Fruit fly (Drosophila melanogaster) whole organism, embryonic: ENCODE data around the gene CG32195.
A peak's percentile ranks its signal among the peaks of the same experiment; 100 is the strongest.

Experiments used
- Aef1 ChIP-seq: fragments of 200-800 bp; sonication (Bioruptor generic); IDR thresholded peaks from 3 replicates; pipeline ENCODE4 v1.3.6; 2022; ENCODE audit warnings: missing biosample characterization, missing genetic modification characterization
- Antp ChIP-seq: fragments of 200-800 bp; sonication (Bioruptor generic); optimal IDR thresholded peaks from 3 replicates; lab custom pipeline; 2016; ENCODE audit warnings: missing biosample characterization, missing genetic modification characterization
- C15 ChIP-seq: fragments of 200-800 bp; sonication (Bioruptor generic); IDR thresholded peaks from 3 replicates; pipeline ENCODE4 v1.3.6; 2022; ENCODE audit warnings: missing biosample characterization, missing genetic modification characterization
- CG10274 ChIP-seq: fragments of 200-800 bp; sonication (Bioruptor generic); optimal IDR thresholded peaks from 3 replicates; lab custom pipeline; 2017; ENCODE audit warnings: missing biosample characterization, mild to moderate bottlenecking, missing genetic modification characterization
- CG12219 ChIP-seq: fragments of 200-800 bp; sonication (Bioruptor generic); optimal IDR thresholded peaks from 3 replicates; lab custom pipeline; 2018; ENCODE audit warnings: missing biosample characterization, mild to moderate bottlenecking, missing genetic modification characterization
- CG14667 ChIP-seq: fragments of 200-800 bp; sonication (Bioruptor generic); IDR thresholded peaks from 2 replicates; pipeline ENCODE4 v1.3.6; 2022; ENCODE audit warnings: missing biosample characterization, missing genetic modification characterization
- CG15269 ChIP-seq: fragments of 200-800 bp; sonication (Bioruptor generic); optimal IDR thresholded peaks from 2 replicates; lab custom pipeline; 2018; ENCODE audit warnings: missing biosample characterization, mild to moderate bottlenecking, missing genetic modification characterization, moderate library complexity
- CG15514 ChIP-seq: fragments of 200-800 bp; sonication (Bioruptor generic); optimal IDR thresholded peaks from 3 replicates; lab custom pipeline; 2017; ENCODE audit warnings: missing biosample characterization, missing genetic modification characterization, mild to moderate bottlenecking, moderate library complexity, missing genetic modification reagents
- CG18476 ChIP-seq: fragments of 200-800 bp; sonication (Bioruptor generic); optimal IDR thresholded peaks from 2 replicates; lab custom pipeline; 2016; ENCODE audit warnings: missing biosample characterization, mild to moderate bottlenecking, missing genetic modification characterization
- CG33213 ChIP-seq: fragments of 200-800 bp; sonication (Bioruptor generic); optimal IDR thresholded peaks from 3 replicates; lab custom pipeline; 2016; ENCODE audit warnings: missing biosample characterization, missing genetic modification characterization
- CG3726 ChIP-seq: fragments of 200-800 bp; sonication (Bioruptor generic); IDR thresholded peaks from 3 replicates; pipeline ENCODE4, ENCODE4 v1.3.6; 2022; ENCODE audit warnings: missing biosample characterization, missing genetic modification characterization
- CG3847 ChIP-seq: fragments of 200-800 bp; sonication (Bioruptor generic); IDR thresholded peaks from 2 replicates; pipeline ENCODE4 v1.3.6; 2022; ENCODE audit warnings: missing biosample characterization, missing genetic modification characterization
- CG4707 ChIP-seq: fragments of 200-800 bp; sonication (Bioruptor generic); optimal IDR thresholded peaks from 2 replicates; lab custom pipeline; 2018; ENCODE audit warnings: missing biosample characterization, mild to moderate bottlenecking, missing genetic modification characterization, moderate library complexity
- CG4820 ChIP-seq: fragments of 200-800 bp; sonication (Bioruptor generic); optimal IDR thresholded peaks from 3 replicates; lab custom pipeline; 2016; ENCODE audit warnings: missing biosample characterization, missing genetic modification characterization
- CG6654 ChIP-seq: fragments of 200-800 bp; sonication (Bioruptor generic); optimal IDR thresholded peaks from 2 replicates; lab custom pipeline; 2017; ENCODE audit warnings: missing biosample characterization, mild to moderate bottlenecking, missing genetic modification characterization
- CG6683 ChIP-seq: fragments of 200-800 bp; sonication (Bioruptor generic); optimal IDR thresholded peaks from 2 replicates; lab custom pipeline; 2017; ENCODE audit warnings: missing biosample characterization, mild to moderate bottlenecking, missing genetic modification characterization, missing genetic modification reagents
- CHES-1-like ChIP-seq: fragments of 200-800 bp; sonication (Bioruptor generic); optimal IDR thresholded peaks from 2 replicates; lab custom pipeline; 2016; ENCODE audit warnings: missing biosample characterization, missing genetic modification characterization
- Drgx ChIP-seq: fragments of 200-800 bp; sonication (Bioruptor generic); IDR thresholded peaks from 2 replicates; pipeline ENCODE4 v1.3.6; 2022; ENCODE audit warnings: missing biosample characterization, missing genetic modification characterization
- Ets65A ChIP-seq: fragments of 200-800 bp; sonication (Bioruptor generic); peaks from one replicate; lab custom pipeline; 2016; ENCODE audit warnings: missing biosample characterization, missing genetic modification characterization
- HLH54F ChIP-seq: fragments of 200-800 bp; sonication (Bioruptor generic); optimal IDR thresholded peaks from 3 replicates; lab custom pipeline; 2016; ENCODE audit warnings: missing biosample characterization, missing genetic modification characterization
- HmgZ ChIP-seq: fragments of 200-800 bp; sonication (Bioruptor generic); optimal IDR thresholded peaks from 2 replicates; lab custom pipeline; 2018; ENCODE audit warnings: missing biosample characterization, mild to moderate bottlenecking, missing genetic modification characterization
- Jarid2 ChIP-seq: fragments of 200-800 bp; sonication (Bioruptor generic); optimal IDR thresholded peaks from 3 replicates; lab custom pipeline; 2017; ENCODE audit warnings: mild to moderate bottlenecking, missing biosample characterization, missing genetic modification reagents, missing genetic modification characterization
- Lhr ChIP-seq: fragments of 200-800 bp; sonication (Bioruptor generic); optimal IDR thresholded peaks from 3 replicates; lab custom pipeline; 2017; ENCODE audit warnings: mild to moderate bottlenecking, missing biosample characterization, missing genetic modification reagents, missing genetic modification characterization
- Med ChIP-seq: fragments of 200-800 bp; sonication (Bioruptor generic); peaks from one replicate; lab custom pipeline; 2016; ENCODE audit warnings: missing biosample characterization, missing genetic modification characterization, mild to moderate bottlenecking, inconsistent platforms, moderate library complexity
- NC2α ChIP-seq: fragments of 200-800 bp; sonication (Bioruptor generic); optimal IDR thresholded peaks from 2 replicates; lab custom pipeline; 2016; ENCODE audit warnings: missing biosample characterization, missing genetic modification characterization
- Optix ChIP-seq: fragments of 200-800 bp; sonication (Bioruptor generic); IDR thresholded peaks from 3 replicates; pipeline ENCODE4 v1.3.6; 2022; ENCODE audit warnings: missing biosample characterization, missing genetic modification characterization
- Six4 ChIP-seq: fragments of 200-800 bp; sonication (Bioruptor generic); optimal IDR thresholded peaks from 2 replicates; lab custom pipeline; 2016; ENCODE audit warnings: missing biosample characterization, missing genetic modification characterization
- Taf1 ChIP-seq: fragments of 200-800 bp; sonication (Bioruptor generic); IDR thresholded peaks from 2 replicates; pipeline ENCODE4 v1.3.6; 2022; ENCODE audit warnings: missing biosample characterization, missing genetic modification characterization
- abd-A ChIP-seq: fragments of 200-800 bp; sonication (Bioruptor generic); optimal IDR thresholded peaks from 3 replicates; lab custom pipeline; 2019; ENCODE audit warnings: missing biosample characterization, mild to moderate bottlenecking, missing genetic modification characterization, moderate library complexity
- bigmax ChIP-seq: fragments of 200-800 bp; sonication (Bioruptor generic); optimal IDR thresholded peaks from 2 replicates; lab custom pipeline; 2018; ENCODE audit warnings: missing biosample characterization, mild to moderate bottlenecking, missing genetic modification characterization
- croc ChIP-seq: fragments of 200-800 bp; sonication (Bioruptor generic); conservative IDR thresholded peaks from 3 replicates; pipeline ENCODE4 v1.3.6; 2022; ENCODE audit warnings: missing biosample characterization, missing genetic modification characterization
- crp ChIP-seq, 2 experiments: fragments of 200-800 bp; sonication (Bioruptor generic); optimal IDR thresholded peaks; 2 replicates in 1 of 2; 3 replicates in 1 of 2; lab custom pipeline; 2017; ENCODE audit warnings: missing biosample characterization in 2 of 2, missing genetic modification characterization in 2 of 2, mild to moderate bottlenecking in 1 of 2, moderate library complexity in 1 of 2
- esg ChIP-seq: fragments of 200-800 bp; sonication (Bioruptor generic); conservative IDR thresholded peaks from 2 replicates; pipeline ENCODE4 v1.3.6; 2022; ENCODE audit warnings: missing biosample characterization, missing genetic modification characterization
- fu2 ChIP-seq: fragments of 200-800 bp; sonication (Bioruptor generic); optimal IDR thresholded peaks from 2 replicates; lab custom pipeline; 2016; ENCODE audit warnings: missing biosample characterization, missing genetic modification characterization
- klu ChIP-seq: fragments of 200-800 bp; sonication (Bioruptor generic); IDR thresholded peaks from 2 replicates; pipeline ENCODE4 v1.3.6; 2022; ENCODE audit warnings: missing biosample characterization, missing genetic modification characterization
- lab ChIP-seq: fragments of 200-800 bp; sonication (Bioruptor generic); optimal IDR thresholded peaks from 3 replicates; lab custom pipeline; 2017; ENCODE audit warnings: missing biosample characterization, missing genetic modification characterization, mild to moderate bottlenecking, moderate library complexity, missing genetic modification reagents
- lov ChIP-seq, 2 experiments: fragments of 200-800 bp in 1 of 2; fragments of >200 bp in 1 of 2; sonication (Bioruptor generic) in 1 of 2; IDR thresholded peaks in 1 of 2; optimal IDR thresholded peaks in 1 of 2; 2 replicates in 1 of 2; 3 replicates in 1 of 2; pipeline versions ENCODE4 v1.3.6 to Lab custom; 2017 to 2022; ENCODE audit warnings: missing biosample characterization in 1 of 2, missing genetic modification characterization in 1 of 2
- nom ChIP-seq: fragments of 200-800 bp; sonication (Bioruptor generic); optimal IDR thresholded peaks from 2 replicates; lab custom pipeline; 2017; ENCODE audit warnings: missing biosample characterization, missing genetic modification characterization, mild to moderate bottlenecking, moderate library complexity, missing genetic modification reagents
- pita ChIP-seq: fragments of 200-800 bp; sonication (Bioruptor generic); optimal IDR thresholded peaks from 2 replicates; lab custom pipeline; 2017; ENCODE audit warnings: missing biosample characterization, mild to moderate bottlenecking, missing genetic modification characterization
- prd ChIP-seq, 3 experiments: fragments of >200 bp in 2 of 3; fragments of 200-800 bp in 1 of 3; sonication (Bioruptor generic) in 1 of 3; optimal IDR thresholded peaks in 2 of 3; IDR thresholded peaks in 1 of 3; 2 replicates in 2 of 3; 3 replicates in 1 of 3; pipeline versions ENCODE4 v1.3.6 to Lab custom; 2017 to 2022; ENCODE audit warnings: missing biosample characterization in 1 of 3, missing genetic modification characterization in 1 of 3
- seq ChIP-seq: fragments of 200-800 bp; sonication (Bioruptor generic); IDR thresholded peaks from 2 replicates; pipeline ENCODE4 v1.3.6; 2022; ENCODE audit warnings: missing biosample characterization, missing genetic modification characterization
- slbo ChIP-seq: fragments of 200-800 bp; sonication (Bioruptor generic); IDR thresholded peaks from 2 replicates; pipeline ENCODE4 v1.3.6; 2022; ENCODE audit warnings: missing biosample characterization, missing genetic modification characterization
- tin ChIP-seq: fragments of 200-800 bp; sonication (Bioruptor generic); optimal IDR thresholded peaks from 3 replicates; lab custom pipeline; 2016; ENCODE audit warnings: missing biosample characterization, missing genetic modification characterization
- tio ChIP-seq: fragments of 200-800 bp; sonication (Bioruptor generic); optimal IDR thresholded peaks from 2 replicates; lab custom pipeline; 2017; ENCODE audit warnings: missing biosample characterization, missing genetic modification characterization, inconsistent platforms
- toy ChIP-seq: fragments of 200-800 bp; sonication (Bioruptor generic); IDR thresholded peaks from 2 replicates; pipeline ENCODE4 v1.3.6; 2022; ENCODE audit warnings: missing biosample characterization, missing genetic modification characterization
- ttk ChIP-seq: fragments of 200-800 bp; sonication (Bioruptor generic); IDR thresholded peaks from 2 replicates; pipeline ENCODE4 v2.1.2; 2022; ENCODE audit warnings: missing biosample characterization, missing genetic modification characterization

Gene CG32195

DNA sequence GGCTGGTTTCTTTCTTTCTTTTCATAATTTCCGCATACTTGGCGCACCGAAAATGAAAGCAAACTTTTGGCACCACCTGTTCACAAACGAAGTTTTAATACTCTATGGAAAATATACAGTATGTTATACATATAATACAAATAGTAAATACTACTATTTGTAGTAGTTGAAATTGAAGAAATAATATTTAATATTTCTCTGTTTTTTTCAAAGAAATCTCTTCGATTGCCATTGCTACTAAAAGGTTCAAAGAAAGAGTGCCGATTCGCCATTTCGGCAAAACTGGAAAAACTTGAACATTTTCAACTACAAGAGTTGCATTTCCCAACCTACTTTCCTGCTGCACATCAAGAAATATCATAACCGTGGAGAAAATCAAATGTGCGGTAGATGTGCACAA is 34.1 kb downstream of the CG32195 start:
- TF ChIP-seq CG12219 (GFP tag; lab: Kevin White, UChicago) (no peak), Drgx (GFP tag; lab: Robert Waterston, UW) (peak; percentile 53)

DNA sequence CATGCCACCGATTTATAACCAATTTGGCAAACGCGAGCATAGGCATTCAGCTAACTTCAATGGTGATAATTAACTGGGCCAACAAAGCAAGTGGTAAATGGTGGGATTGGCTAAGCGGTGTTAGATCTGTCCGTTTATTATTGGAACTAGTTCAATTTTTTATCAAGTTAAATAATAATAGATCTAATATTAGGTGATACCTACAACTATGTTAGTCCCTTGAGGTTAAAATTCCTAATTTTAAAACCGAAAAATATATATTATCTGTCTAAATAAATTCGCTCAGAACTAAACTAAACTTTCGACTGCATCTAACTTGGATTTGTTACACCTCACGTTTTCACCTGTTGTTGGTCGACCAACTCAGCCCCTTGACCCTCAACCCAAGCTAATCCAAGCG is 34.8 kb downstream of the CG32195 start:
- TF ChIP-seq seq (GFP tag; lab: Robert Waterston, UW) (no peak), CG15514 (GFP tag; lab: Kevin White, UChicago) (peak; percentile 93), bigmax (GFP tag; lab: Kevin White, UChicago) (no peak), C15 (no peak), HmgZ (tag; lab: Kevin White, UChicago) (no peak), Med (GFP tag; lab: Kevin White, UChicago) (peak; percentile 22), tio (no peak), lab (GFP tag; lab: Kevin White, UChicago) (no peak), Ets65A (GFP tag; lab: Kevin White, UChicago) (peak; percentile 49), CG15269 (tag; lab: Kevin White, UChicago) (no peak), Six4 (no peak), fu2 (no peak)

DNA sequence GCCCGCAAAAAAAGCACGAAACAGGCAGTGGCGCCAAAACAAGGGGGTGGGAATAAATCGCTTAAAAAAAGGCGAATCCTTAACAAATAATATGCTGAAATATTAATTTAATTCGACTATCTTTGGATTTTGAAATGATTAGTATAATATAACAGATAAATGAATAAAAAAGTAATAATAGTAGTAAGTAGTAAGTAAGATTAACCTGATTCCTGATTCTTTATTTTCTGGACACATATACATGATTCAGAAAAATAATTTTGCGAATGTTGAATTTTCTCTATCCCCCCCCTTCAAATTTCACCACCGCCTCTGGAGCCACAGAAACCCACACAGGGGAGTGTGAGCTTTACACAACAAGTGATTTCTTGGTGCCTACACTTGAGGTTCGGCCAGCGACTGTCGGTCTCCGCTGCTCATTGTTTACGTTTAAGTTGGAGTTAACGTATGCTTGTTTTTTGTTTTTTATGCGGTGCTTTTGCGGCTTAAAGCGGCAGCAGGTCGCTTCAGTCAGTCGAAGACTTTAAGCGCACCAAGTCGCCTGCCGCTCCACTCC is 35.7 kb downstream of the CG32195 start, which contains the start of gene CG7330:
Gene CG7330 (plus strand): TSS at position 506 of the 556 bp plus-strand sequence.
- peak; percentile 31 for TF ChIP-seq Antp (GFP tag; lab: Kevin White, UChicago)
- no peak for TF ChIP-seq abd-A
- peak; percentile 43; the same call in 1 of the 2 replicates for TF ChIP-seq toy (GFP tag; lab: Robert Waterston, UW)
- no peak for TF ChIP-seq prd (optimal IDR thresholded peaks at IDR 0.05; lab: Kevin White, UChicago)
- TF ChIP-seq prd (GFP tag; IDR thresholded peaks at IDR 0.05; lab: Robert Waterston, UW): peak; percentile 83
- TF ChIP-seq CG10274 (GFP tag; lab: Kevin White, UChicago): peak; percentile 61
- peak; percentile 86 for TF ChIP-seq slbo (GFP tag; lab: Robert Waterston, UW)
- TF ChIP-seq CG33213 (GFP tag; lab: Kevin White, UChicago): peak; percentile 6
- TF ChIP-seq CG4820 (GFP tag; lab: Kevin White, UChicago): peak; percentile 85
- peak; percentile 86 for TF ChIP-seq CG6683 (GFP tag; lab: Kevin White, UChicago)
- peak; percentile 84 for TF ChIP-seq Aef1 (GFP tag; lab: Robert Waterston, UW)
- TF ChIP-seq CG6654 (GFP tag; lab: Kevin White, UChicago): peak; percentile 63
- peak in 1 of 2 experiments; percentile 55 for TF ChIP-seq crp (GFP tag; optimal IDR thresholded peaks at IDR 0.05; lab: Kevin White, UChicago)
- TF ChIP-seq Taf1: peak; percentile 34; the same call in 1 of the 2 replicates
- TF ChIP-seq Jarid2 (GFP tag; lab: Kevin White, UChicago): peak; percentile 71
- TF ChIP-seq CG14667 (GFP tag; lab: Robert Waterston, UW): peak; percentile 80
- peak; percentile 57 for TF ChIP-seq CHES-1-like
- TF ChIP-seq esg (GFP tag; lab: Robert Waterston, UW): peak; percentile 92
- TF ChIP-seq ttk (GFP tag; lab: Robert Waterston, UW): peak; percentile 91
- peak; percentile 87 for TF ChIP-seq tin
- peak; percentile 71; the same call in 2 of the 3 replicates for TF ChIP-seq CG3726 (GFP tag; lab: Robert Waterston, UW)
- peak; percentile 33 for TF ChIP-seq CG4707
- peak; percentile 31 for TF ChIP-seq HLH54F (GFP tag; lab: Kevin White, UChicago)
- TF ChIP-seq klu (GFP tag; lab: Robert Waterston, UW): peak; percentile 82
- TF ChIP-seq CG3847 (GFP tag; lab: Robert Waterston, UW): peak; percentile 85
- TF ChIP-seq nom (GFP tag; lab: Kevin White, UChicago): peak; percentile 66
- no peak for TF ChIP-seq Optix (GFP tag; lab: Robert Waterston, UW)
- TF ChIP-seq lov (optimal IDR thresholded peaks at IDR 0.05; lab: Kevin White, UChicago): no peak
- no peak for TF ChIP-seq lov (GFP tag; IDR thresholded peaks at IDR 0.05; lab: Robert Waterston, UW)
- peak; percentile 32 for TF ChIP-seq CG18476
- no peak for TF ChIP-seq NC2α (GFP tag; lab: Kevin White, UChicago)
- peak; percentile 81 for TF ChIP-seq croc (GFP tag; lab: Robert Waterston, UW)
- TF ChIP-seq Lhr: peak; percentile 55
- no peak for TF ChIP-seq pita (GFP tag; lab: Kevin White, UChicago)
